Fruit fly (Drosophila melanogaster): ENCODE data around the gene jvl.

The jvl gene

dm6 chr3R:14707703-14708643 is 33.4 kb upstream of the jvl start:
- TF ChIP-seq CG8478 (optimal IDR thresholded peaks at IDR 0.05) (no peak), pan (optimal IDR thresholded peaks at IDR 0.05) (no peak), psq (optimal IDR thresholded peaks at IDR 0.05) (no peak), EcR (GFP tag; optimal IDR thresholded peaks at IDR 0.05) (no peak), Dll (optimal IDR thresholded peaks at IDR 0.05) (no peak)

- TF ChIP-seq pan (optimal IDR thresholded peaks at IDR 0.05) (no peak), EcR (GFP tag; optimal IDR thresholded peaks at IDR 0.05) (no peak), usp (GFP tag; optimal IDR thresholded peaks at IDR 0.05) (no peak)
Measured at dm6 chr3R:14708948-14709385, 32.4 kb upstream of the jvl start.

dm6 chr3R:14709480-14709984 is 31.9 kb upstream of the jvl start:
- no peak for TF ChIP-seq psq (optimal IDR thresholded peaks at IDR 0.05)
- no peak for TF ChIP-seq EcR (GFP tag; optimal IDR thresholded peaks at IDR 0.05)
- TF ChIP-seq CG8478 (optimal IDR thresholded peaks at IDR 0.05) = no peak

- TF ChIP-seq pan (optimal IDR thresholded peaks at IDR 0.05) (no peak), usp (GFP tag; optimal IDR thresholded peaks at IDR 0.05) (no peak), psq (optimal IDR thresholded peaks at IDR 0.05) (no peak), EcR (GFP tag; optimal IDR thresholded peaks at IDR 0.05) (no peak), Dll (optimal IDR thresholded peaks at IDR 0.05) (no peak), CG8478 (optimal IDR thresholded peaks at IDR 0.05) (no peak)
Measured at dm6 chr3R:14710673-14711072, 30.7 kb upstream of the jvl start.

- no peak for TF ChIP-seq CG8478 (optimal IDR thresholded peaks at IDR 0.05)
- TF ChIP-seq psq (optimal IDR thresholded peaks at IDR 0.05) = no peak
- no peak for TF ChIP-seq Dll (optimal IDR thresholded peaks at IDR 0.05)
- TF ChIP-seq usp (GFP tag; optimal IDR thresholded peaks at IDR 0.05) = no peak
- TF ChIP-seq pan (optimal IDR thresholded peaks at IDR 0.05) = no peak
- no peak for TF ChIP-seq EcR (GFP tag; optimal IDR thresholded peaks at IDR 0.05)
Measured at dm6 chr3R:14711447-14712163, 29.8 kb upstream of the jvl start.

dm6 chr3R:14713110-14713713 is 28.2 kb upstream of the jvl start:
- TF ChIP-seq CG8478 (optimal IDR thresholded peaks at IDR 0.05) = no peak
- TF ChIP-seq Dll (optimal IDR thresholded peaks at IDR 0.05) = no peak
- no peak for TF ChIP-seq pan (optimal IDR thresholded peaks at IDR 0.05)
- TF ChIP-seq EcR (GFP tag; optimal IDR thresholded peaks at IDR 0.05) = no peak
- no peak for TF ChIP-seq usp (GFP tag; optimal IDR thresholded peaks at IDR 0.05)
- no peak for TF ChIP-seq psq (optimal IDR thresholded peaks at IDR 0.05)

dm6 chr3R:14713776-14714146 is 27.6 kb upstream of the jvl start:
- TF ChIP-seq psq (optimal IDR thresholded peaks at IDR 0.05) = no peak
- no peak for TF ChIP-seq Dll (optimal IDR thresholded peaks at IDR 0.05)
- no peak for TF ChIP-seq usp (GFP tag; optimal IDR thresholded peaks at IDR 0.05)
- no peak for TF ChIP-seq CG8478 (optimal IDR thresholded peaks at IDR 0.05)
- TF ChIP-seq EcR (GFP tag; optimal IDR thresholded peaks at IDR 0.05) = no peak

dm6 chr3R:14714147-14714903 is 27.1 kb upstream of the jvl start:
- no peak for TF ChIP-seq Dll (optimal IDR thresholded peaks at IDR 0.05)
- no peak for TF ChIP-seq psq (optimal IDR thresholded peaks at IDR 0.05)
- no peak for TF ChIP-seq pan (optimal IDR thresholded peaks at IDR 0.05)
- peak; percentile 21 for TF ChIP-seq CG8478 (optimal IDR thresholded peaks at IDR 0.05)
- no peak for TF ChIP-seq usp (GFP tag; optimal IDR thresholded peaks at IDR 0.05)
- TF ChIP-seq EcR (GFP tag; optimal IDR thresholded peaks at IDR 0.05) = peak in 1 of 2 experiments; percentile 74

dm6 chr3R:14714904-14715588 is 26.3 kb upstream of the jvl start:
- TF ChIP-seq EcR (GFP tag; optimal IDR thresholded peaks at IDR 0.05) (peak in 1 of 2 experiments; percentile 95), psq (optimal IDR thresholded peaks at IDR 0.05) (no peak), usp (GFP tag; optimal IDR thresholded peaks at IDR 0.05) (no peak)

dm6 chr3R:14716188-14717075 is 24.9 kb upstream of the jvl start:
- TF ChIP-seq CG8478 (optimal IDR thresholded peaks at IDR 0.05) (no peak), pan (optimal IDR thresholded peaks at IDR 0.05) (no peak), psq (optimal IDR thresholded peaks at IDR 0.05) (no peak), EcR (GFP tag; optimal IDR thresholded peaks at IDR 0.05) (no peak), Dll (optimal IDR thresholded peaks at IDR 0.05) (no peak), usp (GFP tag; optimal IDR thresholded peaks at IDR 0.05) (no peak)

Measured in whole organism.